Fruit fly (Drosophila melanogaster) S2 (cell line): Measurements from ENCODE around the gene ctrip.

ENCODE experiments used
- CG8478 ChIP-seq: fragments of >200 bp; optimal IDR thresholded peaks from 2 replicates; lab custom pipeline; 2018
- CTCF ChIP-seq, 2 experiments: fragments of >200 bp; optimal IDR thresholded peaks; 2 replicates each; lab custom pipeline; 2018

- TF ChIP-seq CG8478 (no peak), CTCF (optimal IDR thresholded peaks at IDR 0.05; lab: Kevin White, UChicago) (no peak)
These were observed 19.3 kb upstream of the ctrip start, which contains the start of gene CG14659 for dm6 chr3R:4831197-4831596.
